Fruit fly (Drosophila melanogaster) S2 (cell line): ENCODE data around the gene Srr.

Source experiments
- CG8478 ChIP-seq: fragments of >200 bp; optimal IDR thresholded peaks from 2 replicates; lab custom pipeline; 2018
- CTCF ChIP-seq, 2 experiments: fragments of >200 bp; optimal IDR thresholded peaks; 2 replicates each; lab custom pipeline; 2018

DNA sequence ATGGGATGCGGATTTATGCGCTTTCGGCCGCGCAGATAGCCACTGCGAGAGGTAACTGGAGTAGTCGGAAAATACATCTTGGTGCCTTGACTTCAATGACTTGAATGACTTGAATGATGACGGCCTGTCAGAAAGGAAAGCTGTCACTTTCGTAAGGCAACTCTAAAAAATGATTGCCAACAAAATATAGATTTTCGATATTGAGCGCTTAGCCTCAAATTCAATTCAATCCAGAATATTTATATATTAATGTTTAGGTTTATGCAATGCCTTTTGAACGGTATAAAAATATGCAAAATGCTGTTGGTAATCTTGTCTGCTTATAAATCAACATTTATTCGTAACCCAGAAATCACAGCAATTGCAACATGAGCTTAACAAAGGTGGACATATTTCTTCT, 42.9 kb downstream of the Srr start, which contains the start of gene CG44261:
- TF ChIP-seq CTCF (optimal IDR thresholded peaks at IDR 0.05; lab: Kevin White, UChicago) (no peak), CG8478 (lab: Kevin White, UChicago) (no peak)
